Worm (Caenorhabditis elegans) whole organism, late embryonic: ENCODE results near the gene lite-1.

ENCODE experiments used
- F13H6.1 ChIP-seq: sonication (generic microtip); optimal IDR thresholded peaks from 2 replicates; lab custom pipeline; 2016; ENCODE audit warnings: missing genetic modification characterization, missing compliant biosample characterization
- ama-1 ChIP-seq: fragments of 150-350 bp; optimal IDR thresholded peaks from 2 replicates; lab custom pipeline; 2014
- dve-1 ChIP-seq: sonication (generic microtip); optimal IDR thresholded peaks from 2 replicates; lab custom pipeline; 2017; ENCODE audit warnings: antibody characterized with exemption, mild to moderate bottlenecking, missing genetic modification characterization, missing compliant biosample characterization
- fax-1 ChIP-seq: sonication (generic microtip); optimal IDR thresholded peaks from 2 replicates; lab custom pipeline; 2016; ENCODE audit warnings: missing genotype, missing genetic modification characterization, missing compliant biosample characterization
- fkh-10 ChIP-seq: fragments of 150-350 bp; optimal IDR thresholded peaks from 2 replicates; lab custom pipeline; 2014; ENCODE audit warnings: missing biosample characterization, missing genetic modification reagents, missing genetic modification characterization
- hlh-15 ChIP-seq: sonication (generic microtip); optimal IDR thresholded peaks from 2 replicates; lab custom pipeline; 2016; ENCODE audit warnings: missing genetic modification characterization, missing compliant biosample characterization
- rnt-1 ChIP-seq: sonication (generic microtip); optimal IDR thresholded peaks from 2 replicates; lab custom pipeline; 2016; ENCODE audit warnings: missing genetic modification characterization, missing compliant biosample characterization
- unc-3 ChIP-seq, 2 experiments: fragments of 200-800 bp in 1 of 2; sonication (Bioruptor generic) in 1 of 2; sonication (generic microtip) in 1 of 2; conservative IDR thresholded peaks in 1 of 2; optimal IDR thresholded peaks in 1 of 2; 2 replicates each; pipeline versions ENCODE4 v1.3.6 to Lab custom; 2016 to 2022; ENCODE audit warnings: missing compliant biosample characterization in 2 of 2, missing genetic modification characterization in 2 of 2, missing genetic modification reagents in 1 of 2
- zip-5 ChIP-seq: sonication (generic microtip); optimal IDR thresholded peaks from 2 replicates; lab custom pipeline; 2016; ENCODE audit warnings: missing genetic modification characterization, missing compliant biosample characterization

DNA sequence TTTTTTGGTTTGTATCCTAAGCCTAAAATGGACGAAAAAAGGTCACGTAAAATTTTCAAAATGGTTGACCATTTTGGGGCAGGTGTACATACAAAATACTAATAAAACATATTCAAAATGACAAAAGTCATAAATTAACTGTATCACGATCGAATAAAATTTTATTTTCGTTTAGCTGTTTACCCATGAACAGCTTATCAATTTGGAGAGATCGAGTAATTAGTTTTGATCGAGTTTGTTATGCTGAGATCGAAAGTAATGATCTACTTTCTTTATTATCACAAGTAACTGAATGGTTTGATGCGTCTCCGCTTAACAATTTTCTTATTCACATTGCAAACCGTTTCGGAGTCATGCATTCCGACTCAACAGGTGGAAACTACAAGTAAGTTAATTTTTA is 42.7 kb downstream of the lite-1 start, which contains the start of gene T13C5.10:
- TF ChIP-seq unc-3 (GFP tag; conservative IDR thresholded peaks at IDR 0.05; lab: Robert Waterston, UW) (no peak), unc-3 (tag; optimal IDR thresholded peaks at IDR 0.05; lab: Kevin White, UChicago) (no peak), F13H6.1 (no peak), rnt-1 (tag; lab: Kevin White, UChicago) (no peak), hlh-15 (tag; lab: Kevin White, UChicago) (no peak), fax-1 (tag; lab: Kevin White, UChicago) (no peak), ama-1 (lab: Kevin White, UChicago) (no peak), fkh-10 (no peak), zip-5 (tag; lab: Kevin White, UChicago) (no peak), dve-1 (no peak)
